Fruit fly (Drosophila melanogaster): ENCODE data around the gene Rap1.

dm6 chr3L:1882868-1883554 lies 21.0 kb upstream of the Rap1 start, which contains the start of gene CG13937:
- no peak for TF ChIP-seq CG8478 (optimal IDR thresholded peaks at IDR 0.05)
- TF ChIP-seq psq (optimal IDR thresholded peaks at IDR 0.05), result no peak

Measured in whole organism.